Fruit fly (Drosophila melanogaster) whole organism, pupa: ENCODE results near the gene CG10750.

Experiments
- CG10348 ChIP-seq: fragments of 200-800 bp; sonication (Bioruptor generic); IDR thresholded peaks from 2 replicates; pipeline ENCODE4 v1.3.6; 2022; ENCODE audit warnings: missing biosample characterization, missing genetic modification characterization
- CG12605 ChIP-seq: fragments of 200-800 bp; sonication (Bioruptor generic); IDR thresholded peaks from 2 replicates; pipeline ENCODE4 v1.3.6; 2022; ENCODE audit warnings: missing biosample characterization, missing genetic modification characterization
- CG13204 ChIP-seq: fragments of 200-800 bp; sonication (Bioruptor generic); optimal IDR thresholded peaks from 2 replicates; lab custom pipeline; 2018; ENCODE audit warnings: missing biosample characterization, mild to moderate bottlenecking, missing genetic modification characterization, moderate library complexity
- CG14655 ChIP-seq: fragments of 200-800 bp; sonication (Bioruptor generic); optimal IDR thresholded peaks from 3 replicates; lab custom pipeline; 2017; ENCODE audit warnings: mild to moderate bottlenecking, missing biosample characterization, missing genetic modification reagents, missing genetic modification characterization
- CG15710 ChIP-seq: fragments of 200-800 bp; sonication (Bioruptor generic); optimal IDR thresholded peaks from 2 replicates; lab custom pipeline; 2018; ENCODE audit warnings: missing biosample characterization, mild to moderate bottlenecking, missing genetic modification characterization, moderate library complexity
- CG17806 ChIP-seq: fragments of 200-800 bp; sonication (Bioruptor generic); optimal IDR thresholded peaks from 2 replicates; lab custom pipeline; 2018; ENCODE audit warnings: missing biosample characterization, mild to moderate bottlenecking, missing genetic modification characterization, moderate library complexity
- CG32121 ChIP-seq: fragments of 200-800 bp; sonication (Bioruptor generic); IDR thresholded peaks from 2 replicates; pipeline ENCODE4 v1.3.6; 2022; ENCODE audit warnings: missing biosample characterization, missing genetic modification characterization
- CG34367 ChIP-seq: fragments of 200-800 bp; sonication (Bioruptor generic); optimal IDR thresholded peaks from 2 replicates; lab custom pipeline; 2018; ENCODE audit warnings: missing biosample characterization, mild to moderate bottlenecking, missing genetic modification characterization
- CG4496 ChIP-seq: fragments of 200-800 bp; sonication (Bioruptor generic); IDR thresholded peaks from 3 replicates; pipeline ENCODE4 v1.3.6; 2022; ENCODE audit warnings: missing biosample characterization, missing genetic modification characterization
- CG8159 ChIP-seq: fragments of 200-800 bp; sonication (Bioruptor generic); optimal IDR thresholded peaks from 3 replicates; lab custom pipeline; 2018; ENCODE audit warnings: missing biosample characterization, mild to moderate bottlenecking, missing genetic modification characterization, moderate library complexity
- CG8301 ChIP-seq: fragments of 200-800 bp; sonication (Bioruptor generic); optimal IDR thresholded peaks from 2 replicates; lab custom pipeline; 2018; ENCODE audit warnings: missing biosample characterization, mild to moderate bottlenecking, missing genetic modification characterization
- CG9948 ChIP-seq: fragments of 200-800 bp; sonication (Bioruptor generic); optimal IDR thresholded peaks from 2 replicates; lab custom pipeline; 2018; ENCODE audit warnings: missing biosample characterization, mild to moderate bottlenecking, missing genetic modification characterization, moderate library complexity
- D1 ChIP-seq: fragments of 200-800 bp; sonication (Bioruptor generic); optimal IDR thresholded peaks from 2 replicates; lab custom pipeline; 2018; ENCODE audit warnings: missing biosample characterization, mild to moderate bottlenecking, missing genetic modification characterization, moderate library complexity
- EcR ChIP-seq: fragments of 200-800 bp; sonication (Bioruptor generic); optimal IDR thresholded peaks from 3 replicates; lab custom pipeline; 2019; ENCODE audit warnings: missing biosample characterization, missing genetic modification characterization, mild to moderate bottlenecking, moderate library complexity, missing genetic modification reagents
- Ets98B ChIP-seq: fragments of 200-800 bp; sonication (Bioruptor generic); IDR thresholded peaks from 2 replicates; pipeline ENCODE4 v1.3.6; 2022; ENCODE audit warnings: missing biosample characterization, missing genetic modification characterization
- Pif1A ChIP-seq: fragments of 200-800 bp; sonication (Bioruptor generic); optimal IDR thresholded peaks from 3 replicates; lab custom pipeline; 2016; ENCODE audit warnings: missing biosample characterization, missing genetic modification characterization
- Pif1B ChIP-seq: fragments of 200-800 bp; sonication (Bioruptor generic); optimal IDR thresholded peaks from 3 replicates; lab custom pipeline; 2016; ENCODE audit warnings: missing biosample characterization, missing genetic modification characterization
- Snoo ChIP-seq: fragments of 200-800 bp; sonication (Bioruptor generic); optimal IDR thresholded peaks from 3 replicates; lab custom pipeline; 2017; ENCODE audit warnings: missing biosample characterization, mild to moderate bottlenecking, missing genetic modification characterization, inconsistent platforms
- fd96Ca ChIP-seq: fragments of 200-800 bp; sonication (Bioruptor generic); IDR thresholded peaks from 3 replicates; pipeline ENCODE4 v1.3.6; 2022; ENCODE audit warnings: missing biosample characterization, missing genetic modification characterization
- gl ChIP-seq: fragments of 200-800 bp; sonication (Bioruptor generic); optimal IDR thresholded peaks from 2 replicates; lab custom pipeline; 2018; ENCODE audit warnings: missing biosample characterization, mild to moderate bottlenecking, missing genetic modification characterization
- rn ChIP-seq: fragments of 200-800 bp; sonication (Bioruptor generic); IDR thresholded peaks from 2 replicates; pipeline ENCODE4 v1.3.6; 2022; ENCODE audit warnings: missing biosample characterization, missing genetic modification characterization

Gene CG10750

dm6 chr2L:19299833-19300305 lies at the start of gene CG10750, which contains the start of gene CG17564:
Gene CG10750 (plus strand): TSS chr2L:19300255.
Gene CG17564 (minus strand): TSS chr2L:19299933.
- no peak for TF ChIP-seq rn
- TF ChIP-seq gl (tag; lab: Kevin White, UChicago): no peak
- no peak for TF ChIP-seq CG9948 (tag; lab: Kevin White, UChicago)
- TF ChIP-seq CG13204 (GFP tag; lab: Kevin White, UChicago): no peak
- TF ChIP-seq CG32121 (GFP tag; lab: Robert Waterston, UW): no peak
- TF ChIP-seq CG8159: no peak
- no peak for TF ChIP-seq CG4496
- TF ChIP-seq Pif1A: no peak

dm6 chr2L:19252410-19252809 lies 47.6 kb upstream of the CG10750 start:
- TF ChIP-seq Snoo (no peak), CG15710 (no peak), EcR (GFP tag; lab: Kevin White, UChicago) (no peak), rn (peak; percentile 48; the same call in 1 of the 2 replicates), D1 (no peak), CG8159 (peak; percentile 30), CG9948 (tag; lab: Kevin White, UChicago) (peak; percentile 11), fd96Ca (GFP tag; lab: Robert Waterston, UW) (peak; percentile 80), CG34367 (no peak), CG14655 (peak; percentile 47), CG32121 (GFP tag; lab: Robert Waterston, UW) (peak; percentile 79; the same call in 1 of the 2 replicates), CG17806 (peak; percentile 21), Ets98B (GFP tag; lab: Robert Waterston, UW) (peak; percentile 83), CG13204 (GFP tag; lab: Kevin White, UChicago) (no peak), CG12605 (GFP tag; lab: Robert Waterston, UW) (peak; percentile 58), CG4496 (peak; percentile 80), Pif1B (GFP tag; lab: Kevin White, UChicago) (peak; percentile 43), Pif1A (peak; percentile 50), CG8301 (tag; lab: Kevin White, UChicago) (peak; percentile 20), CG10348 (0 out of 2 replicates have a peak, but pooled peaks have one; percentile 45), gl (tag; lab: Kevin White, UChicago) (no peak)

DNA sequence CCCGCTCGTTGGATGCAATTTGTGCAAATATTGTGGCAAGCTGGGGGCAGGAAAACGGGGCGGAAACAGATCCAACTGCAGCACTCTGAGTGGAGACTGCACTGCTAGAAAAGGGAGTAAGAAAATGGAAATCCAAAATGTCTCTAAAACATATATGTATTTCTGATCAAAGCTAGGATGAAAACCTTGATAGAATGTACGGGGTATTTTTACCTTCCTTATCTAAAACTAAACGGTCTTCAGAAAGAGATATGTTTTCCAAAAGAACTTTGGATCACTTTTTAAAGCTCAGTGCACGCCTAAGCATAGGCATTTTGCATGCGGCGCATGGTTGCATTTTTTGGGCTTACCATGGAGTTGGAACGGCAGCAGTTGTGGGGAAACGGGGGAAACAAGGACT lies 46.0 kb upstream of the CG10750 start:
- TF ChIP-seq CG34367 (peak; percentile 6), CG8159 (peak; percentile 64), CG12605 (GFP tag; lab: Robert Waterston, UW) (no peak), CG14655 (peak; percentile 44), CG8301 (tag; lab: Kevin White, UChicago) (peak; percentile 10), CG15710 (peak; percentile 39), Pif1A (peak; percentile 16), Ets98B (GFP tag; lab: Robert Waterston, UW) (no peak), rn (no peak), CG17806 (no peak), CG32121 (GFP tag; lab: Robert Waterston, UW) (no peak), CG9948 (tag; lab: Kevin White, UChicago) (peak; percentile 35), fd96Ca (GFP tag; lab: Robert Waterston, UW) (peak; percentile 38; the same call in 1 of the 3 replicates)

DNA sequence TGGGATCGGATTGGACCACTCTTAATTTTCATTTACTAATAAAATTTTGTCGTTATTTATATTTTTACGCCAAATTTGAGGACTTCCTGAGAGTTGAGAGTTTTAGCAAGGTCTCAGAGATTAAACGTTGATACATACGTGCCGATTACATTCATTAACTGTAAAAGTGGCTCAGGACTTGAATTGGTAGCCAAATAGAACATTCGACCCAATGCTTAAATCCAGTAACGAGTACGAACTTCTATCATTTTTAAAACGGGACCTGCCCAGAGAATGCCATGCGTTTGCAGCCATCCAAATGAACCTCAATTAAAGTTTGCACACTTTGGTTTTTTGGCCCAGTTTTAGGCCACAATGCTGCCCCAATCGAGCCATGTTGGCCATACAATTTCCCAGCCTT lies 37.9 kb upstream of the CG10750 start, which contains the start of gene CG31797:
CG31797 (minus strand) TSS at position 101 of the 400 bp plus-strand sequence.
- TF ChIP-seq EcR (GFP tag; lab: Kevin White, UChicago) (no peak), CG8159 (no peak), CG13204 (GFP tag; lab: Kevin White, UChicago) (no peak), CG34367 (no peak), CG8301 (tag; lab: Kevin White, UChicago) (no peak), Pif1A (no peak), fd96Ca (GFP tag; lab: Robert Waterston, UW) (no peak), CG17806 (no peak), Snoo (no peak), Pif1B (GFP tag; lab: Kevin White, UChicago) (no peak), gl (tag; lab: Kevin White, UChicago) (no peak), rn (no peak), CG12605 (GFP tag; lab: Robert Waterston, UW) (no peak), CG32121 (GFP tag; lab: Robert Waterston, UW) (no peak), Ets98B (GFP tag; lab: Robert Waterston, UW) (no peak), CG15710 (no peak), D1 (no peak), CG9948 (tag; lab: Kevin White, UChicago) (no peak), CG4496 (no peak), CG14655 (no peak)

- TF ChIP-seq Snoo (no peak), CG4496 (no peak), EcR (GFP tag; lab: Kevin White, UChicago) (no peak), fd96Ca (GFP tag; lab: Robert Waterston, UW) (no peak), CG32121 (GFP tag; lab: Robert Waterston, UW) (no peak), CG9948 (tag; lab: Kevin White, UChicago) (no peak), CG10348 (no peak), Ets98B (GFP tag; lab: Robert Waterston, UW) (no peak), CG15710 (no peak), CG34367 (no peak), Pif1B (GFP tag; lab: Kevin White, UChicago) (no peak), CG12605 (GFP tag; lab: Robert Waterston, UW) (no peak), CG8301 (tag; lab: Kevin White, UChicago) (no peak), D1 (no peak), rn (no peak), CG8159 (no peak), CG13204 (GFP tag; lab: Kevin White, UChicago) (no peak)
Measured at dm6 chr2L:19263516-19263915, 36.5 kb upstream of the CG10750 start.

DNA sequence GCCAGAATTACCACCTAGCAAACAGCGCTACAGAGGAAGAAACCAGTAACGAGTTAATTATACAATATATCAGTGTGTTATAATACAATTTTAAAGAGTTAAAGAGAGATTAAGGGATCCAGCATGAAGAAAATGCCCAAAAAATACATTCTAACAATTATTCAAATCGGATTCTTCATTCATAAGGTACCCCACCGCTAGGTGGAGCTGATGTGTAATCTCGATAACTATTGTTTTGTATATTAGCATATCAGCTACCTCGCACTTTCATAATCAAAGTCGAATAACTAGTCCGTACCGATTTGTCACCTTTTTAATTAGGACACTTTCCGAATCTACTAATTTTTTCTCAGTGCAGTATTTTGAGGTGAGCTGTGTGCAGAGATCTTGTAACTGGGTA lies 29.4 kb upstream of the CG10750 start:
- peak; percentile 4 for TF ChIP-seq CG15710
- peak; percentile 34 for TF ChIP-seq CG8301 (tag; lab: Kevin White, UChicago)
- no peak for TF ChIP-seq CG32121 (GFP tag; lab: Robert Waterston, UW)
- TF ChIP-seq Pif1A: peak; percentile 0
- TF ChIP-seq CG9948 (tag; lab: Kevin White, UChicago): peak; percentile 13
- no peak for TF ChIP-seq CG12605 (GFP tag; lab: Robert Waterston, UW)
- TF ChIP-seq CG8159: peak; percentile 19
- no peak for TF ChIP-seq D1
- peak; percentile 43 for TF ChIP-seq CG14655
